Fruit fly (Drosophila melanogaster) S2 (cell line): ENCODE results near the gene CG2685.

Experiments used
- CG8478 ChIP-seq: fragments of >200 bp; optimal IDR thresholded peaks from 2 replicates; lab custom pipeline; 2018
- CTCF ChIP-seq, 2 experiments: fragments of >200 bp; optimal IDR thresholded peaks; 2 replicates each; lab custom pipeline; 2018

Gene CG2685

DNA sequence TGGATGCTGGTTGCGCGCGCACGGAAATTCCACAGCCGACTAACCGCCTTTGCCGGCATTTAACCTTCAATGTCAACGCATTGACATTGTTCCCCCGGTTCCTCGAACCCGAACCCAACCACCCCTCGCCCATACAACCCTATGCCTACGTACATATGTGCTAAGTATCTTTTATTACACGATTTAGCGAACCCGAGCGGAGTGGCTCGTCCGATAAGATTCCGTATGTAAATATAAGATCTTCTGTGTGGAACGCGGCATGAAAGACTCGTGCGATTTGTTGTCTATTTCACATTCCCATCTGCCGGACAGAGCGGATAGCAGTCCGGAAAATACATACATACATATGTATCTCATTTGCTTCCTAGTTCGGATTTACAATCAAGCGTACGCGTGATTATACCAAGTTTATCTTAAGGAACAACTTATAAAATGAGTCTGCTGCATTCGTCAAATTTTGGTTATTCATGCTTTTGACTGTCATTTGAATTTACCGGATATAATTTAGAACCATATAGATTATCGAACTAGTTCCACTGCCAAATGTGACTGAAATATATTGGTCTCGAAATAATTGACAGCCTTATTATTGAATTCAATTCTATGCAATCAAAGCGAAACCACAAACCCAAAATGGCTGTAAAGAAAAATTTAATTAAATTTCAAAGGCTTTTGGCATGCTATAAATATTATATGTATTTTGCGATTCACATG is 6.2 kb downstream of the CG2685 start, which contains the start of gene CG2680:
CG2680 (minus strand) TSS at position 51 of the 714 bp plus-strand sequence.
- TF ChIP-seq CG8478 (lab: Kevin White, UChicago) (no peak), CTCF (optimal IDR thresholded peaks at IDR 0.05; lab: Kevin White, UChicago) (no peak)

DNA sequence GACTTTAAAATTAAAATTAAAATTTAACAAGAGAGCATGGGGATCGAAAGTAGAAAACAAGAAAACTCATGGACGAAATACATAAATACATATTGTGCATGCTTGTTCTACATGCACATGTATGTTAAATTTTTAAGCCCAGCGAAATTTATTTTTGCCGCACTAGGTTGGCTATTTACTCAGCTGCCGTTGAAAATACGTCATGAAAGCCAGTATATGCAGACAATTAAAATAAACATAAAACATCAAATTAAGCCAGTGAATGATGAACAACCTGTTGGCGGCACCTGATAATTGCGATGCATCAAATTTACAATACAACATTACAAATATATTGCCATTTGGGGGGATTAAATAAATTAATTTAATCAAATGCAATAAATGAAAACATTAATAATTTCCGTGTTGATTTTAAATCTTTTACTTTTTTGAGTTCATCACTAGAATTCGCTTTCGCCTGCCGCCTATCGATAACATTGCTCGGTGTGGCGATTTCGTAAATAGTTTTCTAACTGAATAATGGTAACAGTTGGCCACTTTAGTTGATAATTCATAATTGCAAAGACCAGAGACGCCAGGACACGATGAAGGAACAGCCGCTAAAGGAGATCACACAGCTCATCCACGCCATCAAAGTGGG is 9.5 kb downstream of the CG2685 start, which contains the start of gene eIF2Bbeta:
eIF2Bbeta (plus strand) TSS at position 438 of the 640 bp plus-strand sequence.
- TF ChIP-seq CG8478 (lab: Kevin White, UChicago): no peak
- TF ChIP-seq CTCF (optimal IDR thresholded peaks at IDR 0.05; lab: Kevin White, UChicago): no peak

DNA sequence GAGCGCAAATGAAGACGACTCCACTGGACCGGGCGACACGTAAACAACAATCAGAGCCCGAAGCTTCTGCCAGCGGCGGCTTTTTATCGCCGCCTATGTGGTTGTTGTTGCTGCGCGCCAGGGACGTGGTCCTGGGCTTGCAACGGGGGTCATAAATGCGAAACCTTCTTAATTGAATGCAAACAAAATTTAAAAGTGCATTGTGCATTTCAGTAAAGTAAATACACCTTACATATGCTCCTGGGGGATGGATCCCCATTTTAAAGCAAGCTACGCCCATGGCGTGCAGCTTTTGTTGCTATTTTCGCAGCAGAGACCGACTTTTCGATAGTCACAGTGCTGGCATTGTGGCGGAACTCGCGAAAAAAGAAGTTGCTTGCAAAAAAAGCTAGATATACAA is 10.1 kb downstream of the CG2685 start, which contains the start of gene Ugalt:
Ugalt (minus strand) TSS at position 160 of the 400 bp plus-strand sequence.
- TF ChIP-seq CG8478 (lab: Kevin White, UChicago): no peak
- TF ChIP-seq CTCF (optimal IDR thresholded peaks at IDR 0.05; lab: Kevin White, UChicago): no peak

DNA sequence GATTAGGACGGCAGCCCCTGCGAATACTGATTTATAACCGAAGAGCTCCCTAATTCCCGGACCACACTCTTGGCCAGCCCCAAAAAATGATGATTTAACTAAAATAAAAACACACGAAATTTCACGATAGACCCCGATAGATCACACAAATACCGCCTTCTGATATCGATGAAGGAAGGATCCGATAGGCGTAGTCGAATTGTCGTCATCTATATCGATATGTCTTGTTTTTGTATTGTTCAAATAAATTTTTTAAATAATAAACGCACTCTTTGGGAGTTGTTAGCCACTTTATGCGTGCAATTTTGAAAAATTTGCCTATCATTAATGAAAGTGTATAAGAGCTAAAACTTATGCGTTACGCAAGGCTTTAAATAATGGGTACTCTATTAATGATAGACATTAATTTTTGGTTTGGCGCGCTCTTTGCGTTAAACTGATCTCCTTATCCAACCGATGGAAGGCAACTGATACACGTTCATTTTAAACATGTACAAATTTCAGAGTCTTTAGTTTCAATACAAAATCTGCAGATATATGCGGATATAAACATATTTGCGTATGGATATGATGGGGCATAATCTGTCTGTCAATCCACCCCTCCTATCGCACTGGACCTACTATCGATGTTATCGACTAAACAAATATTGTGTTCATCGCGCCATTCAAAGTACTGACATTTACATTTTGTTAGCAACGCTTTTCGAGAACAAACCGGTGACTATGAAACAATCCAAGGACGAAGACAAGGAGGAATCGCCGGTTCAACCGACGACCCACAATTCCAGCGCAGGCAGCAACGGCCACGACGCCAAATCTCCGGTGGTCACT is 15.5 kb downstream of the CG2685 start, which contains the start of the genes Spg7 and Lint-O:
Spg7 (minus strand) TSS at position 148 of the 831 bp plus-strand sequence.
Lint-O (plus strand) TSS at position 638 of the 831 bp plus-strand sequence.
- TF ChIP-seq CG8478 (lab: Kevin White, UChicago): no peak
- no peak for TF ChIP-seq CTCF (optimal IDR thresholded peaks at IDR 0.05; lab: Kevin White, UChicago)

DNA sequence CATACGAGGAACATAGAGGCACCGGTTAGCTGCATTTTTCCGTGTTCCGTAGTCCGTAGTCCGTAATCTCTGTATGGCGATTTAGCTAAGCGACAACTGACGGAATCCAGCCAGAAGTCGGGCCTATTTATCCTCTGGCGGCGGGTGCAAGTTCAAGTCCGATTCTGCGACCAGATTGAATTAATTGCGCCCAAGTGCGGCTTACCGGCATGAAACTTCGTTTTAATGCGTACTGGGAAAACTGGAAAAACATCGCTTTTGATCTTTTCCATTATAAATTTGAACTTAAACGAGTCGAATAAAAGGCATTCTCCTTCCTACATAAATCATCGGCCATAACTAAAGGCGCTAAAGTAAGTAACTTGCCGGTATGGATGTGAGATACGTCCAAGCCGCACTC is 20.0 kb downstream of the CG2685 start, which contains the start of gene dyw:
dyw (minus strand) TSS at position 101 of the 400 bp plus-strand sequence.
- TF ChIP-seq CG8478 (lab: Kevin White, UChicago) (no peak), CTCF (optimal IDR thresholded peaks at IDR 0.05; lab: Kevin White, UChicago) (no peak)

DNA sequence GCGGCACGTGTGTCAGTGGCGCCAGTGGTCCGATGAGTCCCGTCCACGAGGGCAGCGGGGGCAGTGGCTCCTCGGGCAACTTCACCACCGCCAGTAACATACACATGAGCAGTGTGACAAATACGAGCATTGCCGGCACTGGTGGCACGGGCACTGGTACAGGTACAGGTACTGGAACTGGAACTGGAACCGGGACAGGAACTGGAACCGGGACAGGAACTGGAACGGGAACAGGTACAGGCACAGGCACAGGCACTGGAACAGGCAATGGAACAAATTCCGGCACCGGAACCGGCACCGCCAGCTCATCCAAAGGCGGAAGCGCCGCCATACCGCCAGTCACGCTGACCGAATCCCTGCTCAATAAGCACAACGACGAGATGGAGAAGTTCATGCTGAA is 23.4 kb downstream of the CG2685 start:
- no peak for TF ChIP-seq CG8478 (lab: Kevin White, UChicago)
- no peak for TF ChIP-seq CTCF (optimal IDR thresholded peaks at IDR 0.05; lab: Kevin White, UChicago)

DNA sequence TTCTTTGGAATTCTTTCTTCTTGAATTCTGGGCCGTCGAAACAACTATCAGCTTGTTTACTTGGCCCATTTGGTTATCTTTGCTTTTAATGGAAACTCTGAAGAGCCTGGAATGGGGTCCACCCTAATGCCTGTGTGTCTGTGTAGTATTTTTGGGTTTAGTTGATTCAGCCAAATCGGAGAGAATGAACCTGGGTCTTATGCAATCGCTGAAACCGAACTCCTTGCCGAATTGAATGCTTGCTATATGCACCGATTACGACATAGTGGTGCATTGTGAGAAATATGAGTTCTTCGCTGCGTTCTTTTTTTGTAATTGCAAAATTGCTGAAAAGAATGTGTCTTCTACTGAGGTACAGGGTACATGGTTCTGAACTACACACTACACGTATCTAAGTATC is 26.8 kb downstream of the CG2685 start:
- TF ChIP-seq CG8478 (lab: Kevin White, UChicago) (no peak), CTCF (optimal IDR thresholded peaks at IDR 0.05; lab: Kevin White, UChicago) (no peak)

DNA sequence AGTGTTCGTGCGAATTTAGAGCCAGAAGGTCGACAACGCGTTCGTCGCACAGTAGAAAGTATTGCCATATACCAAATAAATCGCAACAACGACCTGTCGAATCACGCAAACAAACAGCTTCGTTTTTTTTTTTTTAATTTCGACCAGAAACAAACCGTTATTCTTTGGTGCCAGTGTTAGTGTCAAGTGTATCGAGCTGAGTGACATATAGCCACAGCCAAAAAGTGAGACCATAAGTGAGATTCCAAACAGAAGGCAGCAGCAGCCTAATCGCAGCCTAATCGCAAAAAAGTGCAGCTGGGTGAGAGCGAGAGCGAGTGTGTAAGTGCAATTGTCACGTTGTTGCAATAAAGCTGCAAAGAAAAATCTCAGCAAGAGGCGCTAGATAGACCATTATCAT is 28.2 kb downstream of the CG2685 start, which contains the start of gene per:
per (plus strand) TSS at position 1 of the 400 bp plus-strand sequence.
- TF ChIP-seq CG8478 (lab: Kevin White, UChicago) (no peak), CTCF (optimal IDR thresholded peaks at IDR 0.05; lab: Kevin White, UChicago) (no peak)

DNA sequence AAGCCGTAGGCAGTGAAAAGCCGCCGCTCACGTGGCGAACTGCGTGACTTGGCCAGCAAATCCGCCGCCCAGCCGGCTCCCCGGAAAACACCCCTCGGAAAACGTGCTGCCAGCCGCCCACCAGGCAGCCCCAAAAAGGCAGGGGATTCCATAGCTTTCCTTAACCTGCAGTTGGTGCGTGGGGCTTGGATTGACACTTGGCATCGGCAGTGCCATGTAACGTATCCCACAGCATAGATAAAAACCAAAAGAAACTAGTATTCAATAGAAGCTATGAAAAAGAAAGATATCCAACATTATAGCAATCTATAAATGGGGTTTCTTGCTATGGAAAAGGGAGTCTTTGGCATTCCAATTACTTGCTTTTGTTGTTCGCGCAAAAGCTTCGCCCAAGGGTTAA is 28.7 kb downstream of the CG2685 start:
- no peak for TF ChIP-seq CG8478 (lab: Kevin White, UChicago)
- TF ChIP-seq CTCF (optimal IDR thresholded peaks at IDR 0.05; lab: Kevin White, UChicago): no peak

DNA sequence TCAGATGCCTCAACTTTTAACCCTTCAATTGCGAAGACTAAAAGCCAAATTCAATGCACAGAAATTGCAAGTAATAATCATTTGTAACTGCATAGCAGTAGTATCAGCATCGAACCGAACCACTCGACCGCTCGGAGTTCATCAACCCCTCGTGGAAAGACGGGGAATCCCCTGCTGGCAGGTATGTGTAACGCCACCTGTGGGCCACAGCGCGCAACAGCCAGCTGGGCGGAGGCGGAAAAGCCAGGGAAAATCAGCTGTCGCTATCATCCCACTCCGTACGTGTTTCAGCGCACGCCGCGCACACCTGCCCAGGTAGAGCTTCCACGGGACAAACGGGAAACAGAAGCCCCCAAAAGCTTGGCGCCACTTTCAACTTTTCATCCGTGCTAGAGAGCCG is 29.3 kb downstream of the CG2685 start:
- TF ChIP-seq CG8478 (lab: Kevin White, UChicago): no peak
- peak; percentile 78 to 86 for TF ChIP-seq CTCF (optimal IDR thresholded peaks at IDR 0.05; lab: Kevin White, UChicago)

DNA sequence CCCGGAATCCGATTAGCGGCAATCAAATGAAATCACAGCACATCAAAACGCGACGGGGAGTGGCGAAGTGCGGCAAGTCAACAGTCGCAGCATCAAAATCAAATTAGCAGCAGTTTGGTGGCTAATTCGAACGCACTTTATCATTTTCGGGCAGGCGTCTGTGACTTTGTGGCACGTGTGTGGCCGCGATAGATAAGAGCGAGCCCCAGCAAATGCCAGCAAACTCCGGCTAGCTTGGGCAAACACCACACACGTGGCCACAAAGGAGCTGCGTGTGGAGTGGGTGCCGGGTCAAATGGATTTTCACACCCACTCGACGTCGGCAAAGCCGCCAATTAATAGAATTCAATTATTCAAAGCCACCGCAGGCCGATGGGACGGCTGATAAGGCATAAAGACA is 29.8 kb downstream of the CG2685 start:
- TF ChIP-seq CG8478 (lab: Kevin White, UChicago): no peak
- no peak for TF ChIP-seq CTCF (optimal IDR thresholded peaks at IDR 0.05; lab: Kevin White, UChicago)

DNA sequence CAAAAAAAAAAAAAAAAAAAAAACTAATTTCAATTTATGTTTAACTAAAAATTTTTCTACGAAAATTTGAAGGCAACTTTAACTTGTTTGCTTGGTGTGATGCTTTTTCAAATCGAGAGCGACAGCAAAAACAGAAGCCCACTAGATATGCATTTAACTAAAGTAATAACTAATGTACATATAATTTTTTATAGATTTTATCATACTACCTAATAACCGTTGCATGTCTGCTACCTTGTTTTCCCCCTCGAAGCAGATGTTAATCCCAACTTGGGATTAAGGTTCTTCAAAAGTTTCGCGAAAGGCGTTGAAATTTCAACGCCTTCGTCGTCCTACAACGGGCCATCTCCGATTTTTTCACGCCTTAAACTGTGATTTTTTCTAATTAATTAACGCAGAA is 30.9 kb downstream of the CG2685 start, which contains the start of gene CG2652:
CG2652 (minus strand) TSS at position 101 of the 400 bp plus-strand sequence.
- TF ChIP-seq CG8478 (lab: Kevin White, UChicago) (no peak), CTCF (optimal IDR thresholded peaks at IDR 0.05; lab: Kevin White, UChicago) (no peak)

DNA sequence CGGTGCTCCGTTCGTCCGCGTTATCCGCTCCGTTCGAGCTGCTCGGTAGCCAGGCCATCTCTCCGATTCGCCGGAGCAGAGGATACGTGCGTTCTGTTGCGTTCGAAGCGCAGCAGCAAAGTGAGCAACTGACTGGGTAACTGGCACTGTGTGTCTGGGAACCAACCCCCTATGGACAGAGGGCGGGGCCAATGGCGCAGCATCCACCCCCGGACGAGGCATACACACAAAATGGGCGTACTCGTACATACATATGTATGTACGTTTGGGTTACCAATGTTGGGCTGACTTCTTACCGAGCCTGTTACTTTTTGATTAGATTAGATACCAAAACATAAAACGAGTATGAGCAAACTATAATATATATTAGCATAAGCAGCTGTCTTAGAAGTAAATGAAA is 32.2 kb downstream of the CG2685 start, which contains the start of gene HLH3B:
HLH3B (minus strand) TSS at position 123 of the 400 bp plus-strand sequence.
- TF ChIP-seq CG8478 (lab: Kevin White, UChicago) (no peak), CTCF (optimal IDR thresholded peaks at IDR 0.05; lab: Kevin White, UChicago) (no peak)

DNA sequence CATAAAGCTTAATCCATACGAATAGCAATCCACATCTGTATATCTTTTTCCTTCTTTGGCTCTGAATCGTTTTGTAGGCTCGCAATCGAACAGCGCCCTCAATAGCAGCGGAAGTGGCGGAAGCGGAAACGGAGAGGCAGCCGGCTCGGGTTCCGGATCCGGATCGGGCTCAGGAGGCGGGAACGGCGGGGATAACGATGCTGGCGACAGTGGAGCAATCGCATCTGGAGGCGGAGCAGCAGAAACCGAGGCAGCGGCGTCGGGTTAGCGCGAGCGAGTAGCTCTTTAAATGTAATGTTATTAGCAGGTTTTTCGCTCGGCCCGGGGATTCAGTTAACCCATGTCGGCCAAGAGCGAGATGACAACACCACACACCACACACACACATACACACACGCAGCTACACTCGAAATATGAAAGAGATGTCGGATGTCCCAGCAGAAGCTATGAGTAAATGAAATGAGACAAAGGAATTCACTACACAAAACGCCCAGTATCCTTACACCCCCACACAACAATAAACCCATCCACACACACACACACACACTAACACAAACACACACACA is 36.7 kb downstream of the CG2685 start:
- TF ChIP-seq CG8478 (lab: Kevin White, UChicago): no peak
- TF ChIP-seq CTCF (optimal IDR thresholded peaks at IDR 0.05; lab: Kevin White, UChicago): no peak
